Worm (Caenorhabditis elegans) whole organism, mixed stage, embryonic: ENCODE results near the gene F56F11.2.

Source experiments
- M03D4.4 ChIP-seq: sonication (generic microtip); optimal IDR thresholded peaks from 2 replicates; lab custom pipeline; 2017; ENCODE audit warnings: mild to moderate bottlenecking, missing genetic modification characterization, missing compliant biosample characterization
- bed-3 ChIP-seq: fragments of 200-800 bp; sonication (Bioruptor generic); optimal IDR thresholded peaks from 3 replicates; lab custom pipeline; 2018; ENCODE audit warnings: mild to moderate bottlenecking, missing genetic modification characterization, moderate library complexity, missing compliant biosample characterization
- ceh-39 ChIP-seq: fragments of 150-350 bp; optimal IDR thresholded peaks from 2 replicates; lab custom pipeline; 2014; ENCODE audit warnings: missing biosample characterization, missing genetic modification characterization
- ceh-43 ChIP-seq: fragments of 200-800 bp; sonication (Bioruptor generic); optimal IDR thresholded peaks from 2 replicates; lab custom pipeline; 2018; ENCODE audit warnings: mild to moderate bottlenecking, missing genetic modification characterization, moderate library complexity, missing compliant biosample characterization
- ceh-83 ChIP-seq: fragments of 200-800 bp; sonication (Bioruptor generic); optimal IDR thresholded peaks from 2 replicates; lab custom pipeline; 2018; ENCODE audit warnings: mild to moderate bottlenecking, missing genetic modification characterization, missing compliant biosample characterization
- ces-1 ChIP-seq: fragments of 150-350 bp; optimal IDR thresholded peaks from 2 replicates; lab custom pipeline; 2014; ENCODE audit warnings: missing biosample characterization, missing genetic modification reagents, missing genetic modification characterization
- cnd-1 ChIP-seq: fragments of 200-800 bp; sonication (Bioruptor generic); optimal IDR thresholded peaks from 2 replicates; lab custom pipeline; 2018; ENCODE audit warnings: mild to moderate bottlenecking, missing genetic modification characterization, missing compliant biosample characterization
- drap-1 ChIP-seq: fragments of 200-800 bp; sonication (Bioruptor generic); optimal IDR thresholded peaks from 3 replicates; lab custom pipeline; 2018; ENCODE audit warnings: mild to moderate bottlenecking, missing genetic modification characterization, missing compliant biosample characterization
- elt-1 ChIP-seq: sonication (generic microtip); optimal IDR thresholded peaks from 2 replicates; lab custom pipeline; 2017; ENCODE audit warnings: missing genetic modification characterization, mild to moderate bottlenecking, missing compliant biosample characterization, antibody characterized with exemption, moderate library complexity, borderline replicate concordance; ENCODE audit not compliant: insufficient read depth
- flh-1 ChIP-seq: fragments of 200-800 bp; sonication (Bioruptor generic); optimal IDR thresholded peaks from 2 replicates; lab custom pipeline; 2018; ENCODE audit warnings: mild to moderate bottlenecking, missing genetic modification characterization, moderate library complexity, missing compliant biosample characterization
- ham-2 ChIP-seq: fragments of 200-800 bp; sonication (Bioruptor generic); optimal IDR thresholded peaks from 2 replicates; lab custom pipeline; 2018; ENCODE audit warnings: mild to moderate bottlenecking, missing genetic modification characterization, missing compliant biosample characterization
- lin-13 ChIP-seq: fragments of 150-350 bp; optimal IDR thresholded peaks from 2 replicates; lab custom pipeline; 2014; ENCODE audit warnings: missing biosample characterization, missing genetic modification characterization
- lin-32 ChIP-seq: fragments of 200-800 bp; sonication (Bioruptor generic); optimal IDR thresholded peaks from 2 replicates; lab custom pipeline; 2018; ENCODE audit warnings: mild to moderate bottlenecking, missing genetic modification characterization, missing compliant biosample characterization
- lsy-2 ChIP-seq: fragments of 150-350 bp; optimal IDR thresholded peaks from 2 replicates; lab custom pipeline; 2014; ENCODE audit warnings: missing biosample characterization, missing genetic modification characterization
- mep-1 ChIP-seq: fragments of 150-350 bp; optimal IDR thresholded peaks from 2 replicates; lab custom pipeline; 2017; ENCODE audit warnings: missing biosample characterization, missing genetic modification reagents, missing genetic modification characterization, inconsistent platforms
- mls-2 ChIP-seq: sonication (generic microtip); optimal IDR thresholded peaks from 2 replicates; lab custom pipeline; 2016; ENCODE audit warnings: mild to moderate bottlenecking, missing genetic modification characterization, moderate library complexity, missing compliant biosample characterization
- nhr-12 ChIP-seq: fragments of 150-350 bp; optimal IDR thresholded peaks from 2 replicates; lab custom pipeline; 2014; ENCODE audit warnings: missing biosample characterization, missing genetic modification characterization
- nhr-2 ChIP-seq: fragments of 150-350 bp; optimal IDR thresholded peaks from 2 replicates; lab custom pipeline; 2014; ENCODE audit warnings: missing biosample characterization, missing genetic modification characterization
- nhr-237 ChIP-seq: fragments of 150-350 bp; optimal IDR thresholded peaks from 2 replicates; lab custom pipeline; 2014; ENCODE audit warnings: missing biosample characterization, missing genetic modification characterization
- nhr-28 ChIP-seq: fragments of 150-350 bp; optimal IDR thresholded peaks from 2 replicates; lab custom pipeline; 2014; ENCODE audit warnings: missing biosample characterization, missing genetic modification characterization
- nhr-76 ChIP-seq: sonication (generic microtip); optimal IDR thresholded peaks from 2 replicates; lab custom pipeline; 2017; ENCODE audit warnings: missing biosample characterization, missing genetic modification characterization
- pha-4 ChIP-seq: fragments of 150-350 bp; optimal IDR thresholded peaks from 2 replicates; lab custom pipeline; 2018; ENCODE audit warnings: missing biosample characterization, missing genetic modification reagents, missing genetic modification characterization
- sem-2 ChIP-seq: fragments of 200-800 bp; sonication (Bioruptor generic); optimal IDR thresholded peaks from 2 replicates; lab custom pipeline; 2018; ENCODE audit warnings: mild to moderate bottlenecking, missing genetic modification characterization, missing compliant biosample characterization
- snpc-4 ChIP-seq: fragments of 150-350 bp; optimal IDR thresholded peaks from 2 replicates; lab custom pipeline; 2014; ENCODE audit warnings: missing biosample characterization, missing genetic modification characterization
- sptf-1 ChIP-seq: sonication (generic microtip); optimal IDR thresholded peaks from 2 replicates; lab custom pipeline; 2017; ENCODE audit warnings: mild to moderate bottlenecking, missing genetic modification characterization, moderate library complexity, missing compliant biosample characterization
- tbx-8 ChIP-seq: fragments of 200-800 bp; sonication (Bioruptor generic); optimal IDR thresholded peaks from 2 replicates; lab custom pipeline; 2018; ENCODE audit warnings: mild to moderate bottlenecking, missing genetic modification characterization, moderate library complexity, missing compliant biosample characterization
- unc-120 ChIP-seq: sonication (generic microtip); optimal IDR thresholded peaks from 2 replicates; lab custom pipeline; 2017; ENCODE audit warnings: missing genetic modification characterization, missing compliant biosample characterization; ENCODE audit not compliant: poor library complexity, severe bottlenecking
- unc-39 ChIP-seq: fragments of 150-350 bp; optimal IDR thresholded peaks from 2 replicates; lab custom pipeline; 2014; ENCODE audit warnings: missing biosample characterization, missing genetic modification characterization
- unc-62 ChIP-seq: fragments of 150-350 bp; optimal IDR thresholded peaks from 2 replicates; lab custom pipeline; 2014; ENCODE audit warnings: missing biosample characterization, missing genetic modification reagents, missing genetic modification characterization
- zip-8 ChIP-seq: fragments of 150-350 bp; optimal IDR thresholded peaks from 2 replicates; lab custom pipeline; 2014; ENCODE audit warnings: missing biosample characterization, missing genetic modification characterization
- ztf-11 ChIP-seq: fragments of 150-350 bp; optimal IDR thresholded peaks from 2 replicates; lab custom pipeline; 2014; ENCODE audit warnings: missing biosample characterization, missing genetic modification characterization

Gene F56F11.2

DNA sequence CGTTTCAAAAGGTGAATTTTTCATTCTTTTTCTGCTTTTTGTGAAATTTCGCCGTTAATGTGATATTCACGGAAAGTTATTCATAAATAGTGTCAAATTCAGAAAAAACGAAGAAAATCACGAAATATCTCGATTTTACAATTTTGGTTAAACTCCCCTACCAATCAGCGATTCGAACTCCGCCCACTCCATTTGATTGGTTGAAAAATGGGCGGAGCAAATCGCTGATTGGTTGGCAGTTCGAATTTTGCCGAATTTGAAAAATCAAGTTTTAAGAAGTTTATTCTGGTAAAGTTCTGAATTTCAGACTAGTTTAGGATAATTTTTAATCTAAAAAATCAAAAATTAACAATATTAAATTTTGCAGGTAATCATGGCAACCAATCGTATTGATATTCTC lies 17.4 kb upstream of the F56F11.2 start:
- no peak for TF ChIP-seq tbx-8
- TF ChIP-seq ztf-11 = no peak
- TF ChIP-seq lin-13 (tag; lab: Kevin White, UChicago) = no peak
- no peak for TF ChIP-seq mls-2 (tag; lab: Kevin White, UChicago)
- no peak for TF ChIP-seq zip-8
- TF ChIP-seq ceh-39 (tag; lab: Kevin White, UChicago) = no peak
- no peak for TF ChIP-seq ceh-83 (GFP tag; lab: Kevin White, UChicago)
- TF ChIP-seq M03D4.4 (tag; lab: Kevin White, UChicago) = no peak
- TF ChIP-seq unc-62 (GFP tag; lab: Kevin White, UChicago) = no peak
- no peak for TF ChIP-seq nhr-28 (tag; lab: Kevin White, UChicago)
- no peak for TF ChIP-seq drap-1 (GFP tag; lab: Kevin White, UChicago)
- no peak for TF ChIP-seq ham-2 (GFP tag; lab: Kevin White, UChicago)
- no peak for TF ChIP-seq bed-3
- TF ChIP-seq ces-1 (GFP tag; lab: Kevin White, UChicago) = no peak
- TF ChIP-seq sptf-1 (tag; lab: Kevin White, UChicago) = no peak
- TF ChIP-seq unc-39 = no peak
- TF ChIP-seq elt-1 (tag; lab: Kevin White, UChicago) = no peak
- TF ChIP-seq lin-32 = no peak
- no peak for TF ChIP-seq pha-4 (tag; lab: Kevin White, UChicago)
- TF ChIP-seq nhr-76 (tag; lab: Kevin White, UChicago) = no peak

ce11 chrIII:2866597-2866996 lies 15.5 kb upstream of the F56F11.2 start:
- TF ChIP-seq ceh-83 (GFP tag; lab: Kevin White, UChicago) (no peak), nhr-28 (tag; lab: Kevin White, UChicago) (no peak), ceh-43 (GFP tag; lab: Kevin White, UChicago) (no peak), M03D4.4 (tag; lab: Kevin White, UChicago) (no peak), cnd-1 (no peak), pha-4 (tag; lab: Kevin White, UChicago) (no peak), mep-1 (no peak), unc-62 (GFP tag; lab: Kevin White, UChicago) (no peak), drap-1 (GFP tag; lab: Kevin White, UChicago) (no peak), nhr-2 (tag; lab: Kevin White, UChicago) (no peak)

DNA sequence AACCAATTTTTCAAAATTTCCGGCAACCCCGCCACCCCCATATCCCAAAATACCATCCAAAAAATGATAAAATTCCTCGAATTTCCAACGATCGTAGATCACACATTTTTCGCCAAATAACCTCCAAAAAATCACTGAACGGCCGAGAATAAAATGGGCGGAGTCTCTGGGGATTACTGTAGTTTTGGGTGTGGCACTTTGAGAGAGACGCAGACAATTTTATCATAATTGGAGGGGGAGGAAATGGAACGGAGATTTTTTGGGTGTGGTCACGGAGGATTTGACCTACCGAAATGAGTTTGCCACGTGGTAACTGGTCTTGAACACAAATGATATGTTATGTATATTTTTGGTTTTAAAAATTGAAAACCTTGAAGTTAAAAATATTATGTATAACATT lies 13.7 kb upstream of the F56F11.2 start:
- TF ChIP-seq nhr-76 (tag; lab: Kevin White, UChicago) = no peak
- TF ChIP-seq nhr-12 (tag; lab: Kevin White, UChicago) = no peak
- no peak for TF ChIP-seq snpc-4 (tag; lab: Kevin White, UChicago)
- TF ChIP-seq M03D4.4 (tag; lab: Kevin White, UChicago) = no peak
- TF ChIP-seq ceh-39 (tag; lab: Kevin White, UChicago) = no peak
- no peak for TF ChIP-seq lsy-2 (tag; lab: Kevin White, UChicago)
- TF ChIP-seq lin-13 (tag; lab: Kevin White, UChicago) = no peak
- TF ChIP-seq flh-1 (GFP tag; lab: Kevin White, UChicago) = no peak
- TF ChIP-seq ztf-11 = no peak

- TF ChIP-seq M03D4.4 (tag; lab: Kevin White, UChicago) (no peak), cnd-1 (no peak), nhr-28 (tag; lab: Kevin White, UChicago) (no peak), mep-1 (no peak), bed-3 (no peak), lin-32 (no peak), elt-1 (tag; lab: Kevin White, UChicago) (no peak), zip-8 (no peak), ces-1 (GFP tag; lab: Kevin White, UChicago) (no peak), ceh-83 (GFP tag; lab: Kevin White, UChicago) (no peak), snpc-4 (tag; lab: Kevin White, UChicago) (no peak), ceh-43 (GFP tag; lab: Kevin White, UChicago) (no peak), sem-2 (GFP tag; lab: Kevin White, UChicago) (no peak), tbx-8 (no peak)
Observed at ce11 chrIII:2869033-2869432, 13.1 kb upstream of the F56F11.2 start.

DNA sequence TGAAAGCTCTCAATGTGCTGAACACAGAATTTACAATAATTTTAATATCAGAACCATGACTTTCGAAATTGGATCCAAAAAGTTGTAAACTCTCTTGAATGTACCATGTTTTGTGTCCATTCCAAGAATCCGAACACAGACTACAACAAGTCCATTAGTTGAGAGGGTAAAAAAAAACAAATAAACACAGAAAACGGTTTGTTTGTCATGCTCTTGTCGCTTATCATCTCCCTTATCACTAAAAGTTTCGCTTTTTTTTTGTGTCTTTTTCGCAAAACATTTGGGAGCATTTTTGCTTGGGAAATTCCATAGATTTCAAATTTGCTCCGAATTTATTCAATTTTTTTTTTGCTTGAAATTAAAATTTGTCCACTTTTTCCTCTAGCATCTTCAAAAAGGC lies 12.6 kb upstream of the F56F11.2 start:
- TF ChIP-seq sptf-1 (tag; lab: Kevin White, UChicago) = no peak
- TF ChIP-seq nhr-237 (tag; lab: Kevin White, UChicago) = no peak
- TF ChIP-seq unc-120 = no peak
- no peak for TF ChIP-seq ztf-11
- TF ChIP-seq pha-4 (tag; lab: Kevin White, UChicago) = no peak
- TF ChIP-seq unc-39 = no peak
- TF ChIP-seq nhr-2 (tag; lab: Kevin White, UChicago) = no peak
- no peak for TF ChIP-seq ces-1 (GFP tag; lab: Kevin White, UChicago)
- no peak for TF ChIP-seq lsy-2 (tag; lab: Kevin White, UChicago)
- TF ChIP-seq tbx-8 = no peak
- TF ChIP-seq ceh-83 (GFP tag; lab: Kevin White, UChicago) = no peak
- TF ChIP-seq mls-2 (tag; lab: Kevin White, UChicago) = no peak
- TF ChIP-seq mep-1 = no peak
- TF ChIP-seq bed-3 = no peak
- no peak for TF ChIP-seq unc-62 (GFP tag; lab: Kevin White, UChicago)
- TF ChIP-seq lin-32 = no peak
